Worm (Caenorhabditis elegans): ENCODE measurements around the gene Y45G12C.1.

ce11 chrV:2614986-2615687 lies 49.7 kb downstream of the Y45G12C.1 start, which contains the start of gene F53E10.1:
- TF ChIP-seq unc-39 (tag; optimal IDR thresholded peaks at IDR 0.05) = no peak
- TF ChIP-seq alr-1 (tag; optimal IDR thresholded peaks at IDR 0.05) = no peak
- TF ChIP-seq aly-2 (tag; optimal IDR thresholded peaks at IDR 0.05) = no peak
- no peak for TF ChIP-seq nhr-237 (tag; optimal IDR thresholded peaks at IDR 0.05)
- peak; percentile 60 for TF ChIP-seq sma-3 (GFP tag; optimal IDR thresholded peaks at IDR 0.05)
- TF ChIP-seq ztf-4 (tag; optimal IDR thresholded peaks at IDR 0.05) = no peak
- TF ChIP-seq elt-3 (tag; optimal IDR thresholded peaks at IDR 0.05) = no peak
- TF ChIP-seq nhr-11 (tag; optimal IDR thresholded peaks at IDR 0.05) = no peak
- no peak for TF ChIP-seq snpc-4 (tag; optimal IDR thresholded peaks at IDR 0.05)
- TF ChIP-seq nhr-77 (tag; optimal IDR thresholded peaks at IDR 0.05) = no peak
